Worm (Caenorhabditis elegans) whole organism, L1 larva: Measurements from ENCODE around the gene F38A1.11.
A peak's percentile ranks its signal among the peaks of the same experiment; 100 is the strongest.

ENCODE experiments used
- C16A3.4 ChIP-seq: fragments of 150-350 bp; optimal IDR thresholded peaks from 2 replicates; lab custom pipeline; 2014; ENCODE audit warnings: missing biosample characterization, missing genetic modification characterization
- aha-1 ChIP-seq: fragments of 150-350 bp; optimal IDR thresholded peaks from 2 replicates; lab custom pipeline; 2014; ENCODE audit warnings: missing biosample characterization, missing genetic modification characterization
- blmp-1 ChIP-seq: fragments of 150-350 bp; optimal IDR thresholded peaks from 2 replicates; lab custom pipeline; 2014; ENCODE audit warnings: missing biosample characterization, missing genetic modification characterization
- ceh-8 ChIP-seq: fragments of 200-800 bp; sonication (Bioruptor generic); optimal IDR thresholded peaks from 2 replicates; lab custom pipeline; 2018; ENCODE audit warnings: mild to moderate bottlenecking, missing genetic modification characterization, moderate library complexity, missing compliant biosample characterization
- ceh-88 ChIP-seq: fragments of 200-800 bp; sonication (Bioruptor generic); IDR thresholded peaks from 2 replicates; pipeline ENCODE4 v1.3.6; 2022; ENCODE audit warnings: missing genetic modification characterization, missing compliant biosample characterization
- efl-1 ChIP-seq, 4 experiments: fragments of 150-350 bp; optimal IDR thresholded peaks in 3 of 4; peaks in 1 of 4; 1 replicate in 1 of 4; 2 replicates in 3 of 4; lab custom pipeline; 2014; ENCODE audit warnings: missing biosample characterization in 2 of 4, missing genetic modification characterization in 2 of 4, missing genetic modification reagents in 2 of 4
- efl-3 ChIP-seq: fragments of 200-800 bp; sonication (Bioruptor generic); optimal IDR thresholded peaks from 2 replicates; lab custom pipeline; 2018; ENCODE audit warnings: mild to moderate bottlenecking, missing genetic modification characterization, missing compliant biosample characterization
- egl-13 ChIP-seq: sonication (generic microtip); optimal IDR thresholded peaks from 2 replicates; lab custom pipeline; 2016; ENCODE audit warnings: missing genotype, missing genetic modification reagents, missing genetic modification characterization, missing compliant biosample characterization
- egl-27 ChIP-seq, 2 experiments: fragments of 150-350 bp in 1 of 2; sonication (generic microtip); optimal IDR thresholded peaks; 3 replicates each; lab custom pipeline; 2017 to 2018; ENCODE audit warnings: missing biosample characterization in 2 of 2, missing genetic modification characterization in 2 of 2, missing genetic modification reagents in 2 of 2
- elt-2 ChIP-seq: sonication (generic microtip); optimal IDR thresholded peaks from 2 replicates; lab custom pipeline; 2016; ENCODE audit warnings: missing genetic modification characterization, mild to moderate bottlenecking, inconsistent platforms, missing compliant biosample characterization, missing genetic modification reagents
- elt-3 ChIP-seq, 6 experiments: fragments of 150-350 bp in 1 of 6; sonication (generic microtip); optimal IDR thresholded peaks; 2 replicates each; lab custom pipeline; 2017 to 2018; ENCODE audit warnings: missing biosample characterization in 6 of 6, missing genetic modification characterization in 6 of 6, inconsistent platforms in 1 of 6
- ets-5 ChIP-seq: fragments of 200-800 bp; sonication (Bioruptor generic); IDR thresholded peaks from 2 replicates; pipeline ENCODE4 v1.3.6; 2022; ENCODE audit warnings: missing genetic modification characterization, missing compliant biosample characterization
- fkh-4 ChIP-seq: sonication (generic microtip); optimal IDR thresholded peaks from 2 replicates; lab custom pipeline; 2016; ENCODE audit warnings: missing compliant biosample characterization, missing genetic modification characterization, borderline replicate concordance
- fkh-8 ChIP-seq: sonication (generic microtip); optimal IDR thresholded peaks from 2 replicates; lab custom pipeline; 2016; ENCODE audit warnings: mild to moderate bottlenecking, missing genetic modification characterization, missing compliant biosample characterization
- hlh-4 ChIP-seq: sonication (generic microtip); optimal IDR thresholded peaks from 2 replicates; lab custom pipeline; 2016; ENCODE audit warnings: mild to moderate bottlenecking, missing genetic modification characterization, missing compliant biosample characterization
- irx-1 ChIP-seq: sonication (generic microtip); optimal IDR thresholded peaks from 2 replicates; lab custom pipeline; 2016; ENCODE audit warnings: missing genetic modification characterization, missing compliant biosample characterization
- isw-1 ChIP-seq: fragments of 200-800 bp; sonication (Bioruptor generic); IDR thresholded peaks from 2 replicates; pipeline ENCODE4 v1.3.6; 2022; ENCODE audit warnings: missing genetic modification characterization, missing compliant biosample characterization
- lin-15B ChIP-seq: fragments of 150-350 bp; sonication (generic microtip); optimal IDR thresholded peaks from 3 replicates; lab custom pipeline; 2014; ENCODE audit warnings: missing biosample characterization, missing genetic modification characterization
- lsy-2 ChIP-seq, 2 experiments: fragments of 150-350 bp; optimal IDR thresholded peaks; 2 replicates each; lab custom pipeline; 2014; ENCODE audit warnings: missing biosample characterization in 2 of 2, missing genetic modification characterization in 2 of 2
- mab-9 ChIP-seq: fragments of 200-800 bp; sonication (Bioruptor generic); IDR thresholded peaks from 2 replicates; pipeline ENCODE4 v1.3.6; 2022; ENCODE audit warnings: missing genetic modification reagents, missing genetic modification characterization, missing compliant biosample characterization
- mdl-1 ChIP-seq, 2 experiments: fragments of 150-350 bp; optimal IDR thresholded peaks; 2 replicates each; lab custom pipeline; 2014 to 2017; ENCODE audit warnings: missing biosample characterization in 2 of 2, missing genetic modification characterization in 2 of 2, inconsistent platforms in 1 of 2
- mef-2 ChIP-seq: fragments of 150-350 bp; optimal IDR thresholded peaks from 2 replicates; lab custom pipeline; 2014; ENCODE audit warnings: missing biosample characterization, missing genetic modification characterization
- nhr-11 ChIP-seq: fragments of 150-350 bp; optimal IDR thresholded peaks from 2 replicates; lab custom pipeline; 2014; ENCODE audit warnings: missing biosample characterization, missing genetic modification characterization
- nhr-12 ChIP-seq: sonication (generic microtip); optimal IDR thresholded peaks from 2 replicates; lab custom pipeline; 2017; ENCODE audit warnings: missing biosample characterization, missing genetic modification characterization
- nhr-19 ChIP-seq: fragments of 200-800 bp; sonication (Bioruptor generic); conservative IDR thresholded peaks from 2 replicates; pipeline ENCODE4 v1.3.6; 2022; ENCODE audit warnings: missing genetic modification characterization, missing compliant biosample characterization
- nhr-20 ChIP-seq: sonication (generic microtip); optimal IDR thresholded peaks from 2 replicates; lab custom pipeline; 2016; ENCODE audit warnings: mild to moderate bottlenecking, missing genetic modification characterization, missing compliant biosample characterization
- nhr-84 ChIP-seq: sonication (generic microtip); optimal IDR thresholded peaks from 2 replicates; lab custom pipeline; 2017; ENCODE audit warnings: missing biosample characterization, missing genetic modification characterization
- sox-4 ChIP-seq: sonication (generic microtip); optimal IDR thresholded peaks from 2 replicates; lab custom pipeline; 2016; ENCODE audit warnings: missing genetic modification characterization, missing compliant biosample characterization
- sptf-1 ChIP-seq: fragments of 150-350 bp; optimal IDR thresholded peaks from 2 replicates; lab custom pipeline; 2014; ENCODE audit warnings: missing biosample characterization, missing genetic modification characterization
- swsn-7 ChIP-seq: sonication (generic microtip); optimal IDR thresholded peaks from 2 replicates; lab custom pipeline; 2016; ENCODE audit warnings: missing genetic modification characterization, missing compliant biosample characterization
- vab-15 ChIP-seq: sonication (generic microtip); optimal IDR thresholded peaks from 2 replicates; lab custom pipeline; 2017; ENCODE audit warnings: missing genotype, mild to moderate bottlenecking, missing genetic modification characterization, missing compliant biosample characterization
- zag-1 ChIP-seq: fragments of 150-350 bp; optimal IDR thresholded peaks from 2 replicates; lab custom pipeline; 2014; ENCODE audit warnings: missing biosample characterization, missing genetic modification characterization
- zip-4 ChIP-seq: fragments of 200-800 bp; sonication (Bioruptor generic); optimal IDR thresholded peaks from 2 replicates; lab custom pipeline; 2018; ENCODE audit warnings: mild to moderate bottlenecking, missing genetic modification characterization, moderate library complexity, missing compliant biosample characterization

The F38A1.11 gene

ce11 chrIV:1228675-1229130, 18.5 kb upstream of the F38A1.11 start, which contains the start of gene W09G12.7:
Gene W09G12.7 (plus strand): TSS chrIV:1229080.
- TF ChIP-seq elt-2 (tag; lab: Kevin White, UChicago): peak; percentile 91
- no peak for TF ChIP-seq isw-1 (GFP tag; lab: Robert Waterston, UW)
- no peak for TF ChIP-seq nhr-12 (tag; lab: Kevin White, UChicago)
- no peak for TF ChIP-seq vab-15 (tag; lab: Kevin White, UChicago)
- TF ChIP-seq sox-4 (tag; lab: Kevin White, UChicago): no peak
- TF ChIP-seq ets-5 (GFP tag; lab: Robert Waterston, UW): no peak
- TF ChIP-seq efl-1 (optimal IDR thresholded peaks at IDR 0.05; lab: Kevin White, UChicago): no peak
- TF ChIP-seq efl-1 (GFP tag; optimal IDR thresholded peaks at IDR 0.05 in 1 of 2; lab: Kevin White, UChicago): peak in 1 of 2 experiments; percentile 7
- TF ChIP-seq nhr-11 (tag; lab: Kevin White, UChicago): no peak
- TF ChIP-seq nhr-20 (tag; lab: Kevin White, UChicago): peak; percentile 29
- TF ChIP-seq, all 84 proteins: peak for 3

DNA sequence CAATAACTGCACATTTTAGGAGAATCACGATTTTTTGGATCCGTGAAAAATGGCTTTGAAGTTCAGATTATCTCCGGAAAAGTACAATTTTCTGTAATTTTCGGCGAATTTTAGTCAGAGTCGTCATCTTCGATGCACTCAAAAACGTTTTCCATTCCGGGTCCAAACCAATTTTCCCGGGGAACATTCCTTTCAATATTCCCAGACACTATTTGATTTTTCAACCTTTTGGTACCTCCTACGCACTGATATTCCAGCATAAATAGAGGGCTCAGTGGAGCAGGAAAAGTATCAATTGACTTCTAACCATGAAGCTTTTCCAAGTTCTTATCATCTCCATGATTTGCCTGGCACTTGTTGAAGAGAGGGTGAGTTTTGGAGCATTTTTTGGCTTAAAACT, 15.6 kb upstream of the F38A1.11 start, which contains the start of gene W09G12.6:
TSS of gene W09G12.6 (plus strand) at position 301 of the 400 bp plus-strand sequence.
- TF ChIP-seq zag-1 (tag; lab: Kevin White, UChicago) (no peak), swsn-7 (tag; lab: Kevin White, UChicago) (no peak), ceh-88 (GFP tag; lab: Robert Waterston, UW) (no peak), mef-2 (tag; lab: Kevin White, UChicago) (no peak), nhr-11 (tag; lab: Kevin White, UChicago) (no peak), hlh-4 (no peak)

- no peak for TF ChIP-seq blmp-1 (tag; lab: Kevin White, UChicago)
- TF ChIP-seq ceh-8: peak; percentile 74
These were observed 14.6 kb upstream of the F38A1.11 start for ce11 chrIV:1232419-1233145.

DNA sequence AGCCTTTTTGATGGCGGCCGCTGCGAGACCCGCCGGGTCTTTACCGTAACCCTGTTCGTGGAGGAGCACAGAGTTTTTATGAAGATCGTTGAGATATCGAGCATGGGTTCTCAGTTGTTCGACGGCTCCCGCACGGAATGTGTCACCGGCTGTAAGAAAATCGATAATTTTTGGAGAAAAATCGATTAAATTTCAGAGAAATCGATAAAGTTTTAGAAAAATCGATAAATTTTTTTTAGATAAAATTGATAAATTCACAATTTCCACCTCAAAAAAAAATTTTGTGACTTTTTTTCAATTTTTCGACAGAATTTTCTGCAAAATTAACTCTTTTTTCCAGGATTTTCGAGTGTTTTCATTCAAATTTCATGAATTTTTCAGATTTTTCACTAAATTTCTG, 12.4 kb upstream of the F38A1.11 start:
- TF ChIP-seq zip-4 (GFP tag; lab: Kevin White, UChicago): no peak
- TF ChIP-seq fkh-4 (tag; lab: Kevin White, UChicago): no peak
- TF ChIP-seq nhr-11 (tag; lab: Kevin White, UChicago): no peak
- no peak for TF ChIP-seq mab-9
- TF ChIP-seq efl-1 (optimal IDR thresholded peaks at IDR 0.05; lab: Kevin White, UChicago): no peak
- TF ChIP-seq efl-1 (GFP tag; optimal IDR thresholded peaks at IDR 0.05 in 1 of 2; lab: Kevin White, UChicago): peak in 1 of 2 experiments; percentile 22

DNA sequence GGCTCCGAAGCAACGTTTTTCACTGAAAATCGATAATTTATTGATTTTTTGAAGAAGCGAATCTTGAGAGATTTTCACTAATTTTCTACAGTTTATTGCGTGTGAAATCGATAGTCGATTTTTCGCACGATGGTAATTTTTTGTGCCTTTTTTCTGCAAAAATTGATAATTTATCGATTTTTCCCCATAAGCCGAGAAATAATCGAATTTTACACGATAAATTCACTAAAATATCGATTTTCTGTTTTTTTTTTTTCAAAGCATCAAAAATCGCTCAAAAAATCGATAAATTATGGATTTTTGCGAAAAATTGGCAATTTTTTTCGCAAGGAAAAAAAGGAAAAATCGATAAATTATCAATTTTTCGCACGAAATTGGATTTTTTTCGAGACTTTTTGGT, 11.4 kb upstream of the F38A1.11 start:
- no peak for TF ChIP-seq lsy-2 (tag; optimal IDR thresholded peaks at IDR 0.05; lab: Kevin White, UChicago)
- TF ChIP-seq egl-27 (tag; optimal IDR thresholded peaks at IDR 0.05; lab: Kevin White, UChicago): no peak
- TF ChIP-seq C16A3.4 (tag; lab: Kevin White, UChicago): no peak
- TF ChIP-seq egl-13: no peak
- no peak for TF ChIP-seq fkh-8
- no peak for TF ChIP-seq nhr-84 (tag; lab: Kevin White, UChicago)
- TF ChIP-seq lin-15B (tag; lab: Kevin White, UChicago): no peak
- no peak for TF ChIP-seq aha-1
- no peak for TF ChIP-seq mdl-1 (tag; optimal IDR thresholded peaks at IDR 0.05; lab: Kevin White, UChicago)
- no peak for TF ChIP-seq irx-1 (tag; lab: Kevin White, UChicago)
- TF ChIP-seq vab-15 (tag; lab: Kevin White, UChicago): no peak
- TF ChIP-seq efl-3 (GFP tag; lab: Kevin White, UChicago): no peak
- no peak for TF ChIP-seq mef-2 (tag; lab: Kevin White, UChicago)
- no peak for TF ChIP-seq elt-3 (tag; optimal IDR thresholded peaks at IDR 0.05; lab: Kevin White, UChicago)
- TF ChIP-seq sptf-1 (tag; lab: Kevin White, UChicago): no peak
- no peak for TF ChIP-seq nhr-19 (GFP tag; lab: Robert Waterston, UW)
